Worm (Caenorhabditis elegans) whole organism, L3 larva: ENCODE data around the gene agl-1.

Source experiments
- R02D3.7 ChIP-seq: fragments of 150-350 bp; optimal IDR thresholded peaks from 2 replicates; lab custom pipeline; 2014; ENCODE audit warnings: missing biosample characterization, missing genetic modification characterization
- ZK546.5 ChIP-seq: sonication (generic microtip); optimal IDR thresholded peaks from 2 replicates; lab custom pipeline; 2017; ENCODE audit warnings: missing biosample characterization, missing genetic modification characterization
- aly-2 ChIP-seq: fragments of 150-350 bp; optimal IDR thresholded peaks from 2 replicates; lab custom pipeline; 2014; ENCODE audit warnings: missing biosample characterization, missing genetic modification characterization
- ama-1 ChIP-seq: fragments of 150-350 bp; optimal IDR thresholded peaks from 2 replicates; lab custom pipeline; 2018
- ceh-16 ChIP-seq: sonication (generic microtip); optimal IDR thresholded peaks from 2 replicates; lab custom pipeline; 2017; ENCODE audit warnings: missing biosample characterization, missing genetic modification characterization
- ceh-28 ChIP-seq: fragments of 150-350 bp; optimal IDR thresholded peaks from 2 replicates; lab custom pipeline; 2014; ENCODE audit warnings: missing biosample characterization, missing genetic modification reagents, missing genetic modification characterization
- ceh-82 ChIP-seq: fragments of 150-350 bp; optimal IDR thresholded peaks from 2 replicates; lab custom pipeline; 2014; ENCODE audit warnings: missing biosample characterization, missing genetic modification characterization
- ceh-9 ChIP-seq: sonication (generic microtip); optimal IDR thresholded peaks from 2 replicates; lab custom pipeline; 2018; ENCODE audit warnings: missing biosample characterization, missing genetic modification characterization
- daf-12 ChIP-seq: fragments of 150-350 bp; optimal IDR thresholded peaks from 2 replicates; lab custom pipeline; 2014; ENCODE audit warnings: missing biosample characterization, missing genetic modification reagents, missing genetic modification characterization
- egl-27 ChIP-seq: sonication (generic microtip); optimal IDR thresholded peaks from 4 replicates; lab custom pipeline; 2017; ENCODE audit warnings: missing biosample characterization, missing genetic modification reagents, missing genetic modification characterization
- egl-5 ChIP-seq: fragments of 150-350 bp; optimal IDR thresholded peaks from 2 replicates; lab custom pipeline; 2017; ENCODE audit warnings: missing biosample characterization, missing genetic modification reagents, missing genetic modification characterization, inconsistent platforms
- elt-1 ChIP-seq: fragments of 150-350 bp; optimal IDR thresholded peaks from 2 replicates; lab custom pipeline; 2014; ENCODE audit warnings: missing biosample characterization, missing genetic modification characterization
- elt-2 ChIP-seq: sonication (generic microtip); optimal IDR thresholded peaks from 2 replicates; lab custom pipeline; 2016; ENCODE audit warnings: missing genetic modification reagents, mild to moderate bottlenecking, missing genetic modification characterization, missing compliant biosample characterization
- elt-3 ChIP-seq, 3 experiments: fragments of 150-350 bp in 1 of 3; sonication (generic microtip) in 2 of 3; optimal IDR thresholded peaks; 2 replicates in 2 of 3; 4 replicates in 1 of 3; lab custom pipeline; 2014 to 2017; ENCODE audit warnings: missing biosample characterization in 3 of 3, missing genetic modification characterization in 3 of 3
- eor-1 ChIP-seq, 2 experiments: fragments of 150-350 bp; optimal IDR thresholded peaks; 2 replicates each; lab custom pipeline; 2014 to 2018; ENCODE audit warnings: missing biosample characterization in 2 of 2, missing genetic modification characterization in 2 of 2
- fkh-2 ChIP-seq: fragments of 150-350 bp; optimal IDR thresholded peaks from 2 replicates; lab custom pipeline; 2014; ENCODE audit warnings: missing biosample characterization, missing genetic modification reagents, missing genetic modification characterization
- fos-1 ChIP-seq: fragments of 150-350 bp; optimal IDR thresholded peaks from 2 replicates; lab custom pipeline; 2014; ENCODE audit warnings: missing biosample characterization, missing genetic modification characterization
- jun-1 ChIP-seq: fragments of 150-350 bp; optimal IDR thresholded peaks from 2 replicates; lab custom pipeline; 2014; ENCODE audit warnings: missing biosample characterization, missing genetic modification reagents, missing genetic modification characterization
- lin-15B ChIP-seq: fragments of 150-350 bp; optimal IDR thresholded peaks from 2 replicates; lab custom pipeline; 2014; ENCODE audit warnings: missing biosample characterization, missing genetic modification characterization
- lin-39 ChIP-seq: fragments of 150-350 bp; optimal IDR thresholded peaks from 2 replicates; lab custom pipeline; 2018; ENCODE audit warnings: missing biosample characterization, missing genetic modification reagents, missing genetic modification characterization
- lsy-12 ChIP-seq: sonication (generic microtip); optimal IDR thresholded peaks from 2 replicates; lab custom pipeline; 2016; ENCODE audit warnings: mild to moderate bottlenecking, missing genetic modification characterization, missing compliant biosample characterization
- mdl-1 ChIP-seq: fragments of 150-350 bp; optimal IDR thresholded peaks from 2 replicates; lab custom pipeline; 2014; ENCODE audit warnings: missing biosample characterization, missing genetic modification characterization
- mml-1 ChIP-seq: fragments of 150-350 bp; sonication (generic microtip); optimal IDR thresholded peaks from 3 replicates; lab custom pipeline; 2014; ENCODE audit warnings: missing biosample characterization, missing genetic modification characterization
- nfya-1 ChIP-seq: sonication (generic microtip); optimal IDR thresholded peaks from 2 replicates; lab custom pipeline; 2017; ENCODE audit warnings: missing genetic modification characterization, mild to moderate bottlenecking, missing compliant biosample characterization, antibody characterized with exemption, moderate library complexity; ENCODE audit not compliant: insufficient read depth
- nhr-11 ChIP-seq: fragments of 150-350 bp; optimal IDR thresholded peaks from 2 replicates; lab custom pipeline; 2014; ENCODE audit warnings: missing biosample characterization, missing genetic modification characterization
- nhr-12 ChIP-seq: fragments of 150-350 bp; optimal IDR thresholded peaks from 2 replicates; lab custom pipeline; 2014; ENCODE audit warnings: missing biosample characterization, missing genetic modification characterization
- nhr-23 ChIP-seq: fragments of 150-350 bp; optimal IDR thresholded peaks from 2 replicates; lab custom pipeline; 2014; ENCODE audit warnings: missing biosample characterization, missing genetic modification reagents, missing genetic modification characterization
- nhr-237 ChIP-seq: fragments of 150-350 bp; optimal IDR thresholded peaks from 2 replicates; lab custom pipeline; 2014; ENCODE audit warnings: missing biosample characterization, missing genetic modification characterization
- nhr-25 ChIP-seq: sonication (generic microtip); optimal IDR thresholded peaks from 2 replicates; lab custom pipeline; 2017; ENCODE audit warnings: missing biosample characterization, missing genetic modification characterization
- nhr-28 ChIP-seq: fragments of 150-350 bp; optimal IDR thresholded peaks from 2 replicates; lab custom pipeline; 2014; ENCODE audit warnings: missing biosample characterization, missing genetic modification characterization
- nhr-43 ChIP-seq: sonication (generic microtip); optimal IDR thresholded peaks from 2 replicates; lab custom pipeline; 2016; ENCODE audit warnings: mild to moderate bottlenecking, missing genetic modification characterization, missing compliant biosample characterization; ENCODE audit not compliant: poor library complexity, severe bottlenecking
- nhr-67 ChIP-seq: fragments of 150-350 bp; optimal IDR thresholded peaks from 2 replicates; lab custom pipeline; 2014; ENCODE audit warnings: missing biosample characterization, missing genetic modification characterization
- nhr-77 ChIP-seq: fragments of 150-350 bp; optimal IDR thresholded peaks from 2 replicates; lab custom pipeline; 2014; ENCODE audit warnings: missing biosample characterization, missing genetic modification characterization
- pha-4 ChIP-seq: fragments of 150-350 bp; optimal IDR thresholded peaks from 2 replicates; lab custom pipeline; 2014; ENCODE audit warnings: missing biosample characterization, missing genetic modification reagents, missing genetic modification characterization
- sea-2 ChIP-seq: fragments of 150-350 bp; sonication (generic microtip); optimal IDR thresholded peaks from 4 replicates; lab custom pipeline; 2014; ENCODE audit warnings: missing biosample characterization, missing genetic modification reagents, missing genetic modification characterization
- snpc-4 ChIP-seq: fragments of 150-350 bp; optimal IDR thresholded peaks from 2 replicates; lab custom pipeline; 2014; ENCODE audit warnings: missing biosample characterization, missing genetic modification characterization
- tbx-2 ChIP-seq: sonication (generic microtip); optimal IDR thresholded peaks from 2 replicates; lab custom pipeline; 2016; ENCODE audit warnings: mild to moderate bottlenecking, missing genetic modification characterization, missing compliant biosample characterization
- unc-39 ChIP-seq: sonication (generic microtip); optimal IDR thresholded peaks from 4 replicates; lab custom pipeline; 2017; ENCODE audit warnings: missing biosample characterization, missing genetic modification characterization
- zag-1 ChIP-seq: fragments of 150-350 bp; optimal IDR thresholded peaks from 2 replicates; lab custom pipeline; 2014; ENCODE audit warnings: missing biosample characterization, missing genetic modification characterization
- ztf-11 ChIP-seq: fragments of 150-350 bp; optimal IDR thresholded peaks from 2 replicates; lab custom pipeline; 2014; ENCODE audit warnings: missing biosample characterization, missing genetic modification characterization
- ztf-4 ChIP-seq: fragments of 150-350 bp; optimal IDR thresholded peaks from 2 replicates; lab custom pipeline; 2014; ENCODE audit warnings: missing biosample characterization, missing genetic modification characterization

The agl-1 gene

DNA sequence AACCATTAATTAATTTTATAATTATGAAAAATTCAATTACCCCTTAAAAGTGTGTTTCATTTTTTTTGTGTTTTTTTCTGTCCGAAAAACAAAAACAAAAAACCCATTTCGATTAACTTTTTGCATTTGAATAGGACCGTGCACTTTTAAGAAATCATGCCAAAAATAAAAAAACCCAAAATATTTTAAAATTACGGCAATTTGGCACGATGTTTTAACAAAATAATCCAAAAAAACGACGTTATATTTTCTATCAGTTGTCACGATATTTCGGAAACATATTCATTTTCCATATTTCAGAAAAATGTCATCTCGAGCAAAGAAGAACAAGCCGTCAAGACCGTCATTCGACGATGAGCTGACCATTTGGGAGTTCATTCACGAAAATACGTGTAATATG, 3.8 kb upstream of the agl-1 start, which contains the start of gene tebp-1:
tebp-1 (plus strand) TSS at position 301 of the 400 bp plus-strand sequence.
- TF ChIP-seq lin-39 = no peak
- TF ChIP-seq ZK546.5 = no peak
- no peak for TF ChIP-seq ztf-4 (tag; lab: Kevin White, UChicago)
- no peak for TF ChIP-seq fkh-2
- no peak for TF ChIP-seq lsy-12
- TF ChIP-seq nhr-23 = no peak
- TF ChIP-seq snpc-4 (tag; lab: Kevin White, UChicago) = no peak
- TF ChIP-seq tbx-2 (tag; lab: Kevin White, UChicago) = no peak
- TF ChIP-seq jun-1 (tag; lab: Kevin White, UChicago) = no peak
- no peak for TF ChIP-seq ceh-82 (tag; lab: Kevin White, UChicago)
- no peak for TF ChIP-seq nhr-67 (tag; lab: Kevin White, UChicago)
- TF ChIP-seq, all 47 proteins: peak for 0

DNA sequence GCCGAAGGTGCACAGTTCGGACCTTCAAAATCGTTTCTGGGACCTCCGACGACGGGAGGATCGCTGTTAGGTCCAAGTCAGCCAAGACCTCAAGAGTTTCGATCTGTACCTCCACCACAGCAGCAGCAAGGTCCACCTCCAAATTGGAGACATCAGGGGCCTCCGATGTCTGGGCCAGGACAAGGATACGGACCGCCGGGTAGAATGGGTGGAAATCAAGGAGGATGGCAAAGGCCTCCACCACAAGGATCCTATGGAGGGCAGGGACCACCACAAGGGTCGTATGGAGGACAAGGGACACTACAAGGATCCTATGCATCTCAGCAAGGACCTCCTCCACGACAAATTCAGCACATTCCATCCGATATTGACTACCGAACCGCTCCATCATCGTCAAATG, 2.8 kb upstream of the agl-1 start:
- no peak for TF ChIP-seq mml-1 (tag; lab: Kevin White, UChicago)
- TF ChIP-seq nhr-23 = no peak
- TF ChIP-seq nhr-237 (tag; lab: Kevin White, UChicago) = no peak
- TF ChIP-seq elt-1 (tag; lab: Kevin White, UChicago) = no peak
- no peak for TF ChIP-seq R02D3.7 (tag; lab: Kevin White, UChicago)
- TF ChIP-seq tbx-2 (tag; lab: Kevin White, UChicago) = no peak
- no peak for TF ChIP-seq nhr-12
- TF ChIP-seq nhr-77 (tag; lab: Kevin White, UChicago) = no peak
- no peak for TF ChIP-seq pha-4 (tag; lab: Kevin White, UChicago)
- no peak for TF ChIP-seq aly-2 (tag; lab: Kevin White, UChicago)
- TF ChIP-seq lin-39 = no peak
- TF ChIP-seq ztf-4 (tag; lab: Kevin White, UChicago) = no peak
- TF ChIP-seq nhr-25 = no peak
- TF ChIP-seq fos-1 (tag; lab: Kevin White, UChicago) = no peak
- TF ChIP-seq ceh-16 (tag; lab: Kevin White, UChicago) = no peak
- no peak for TF ChIP-seq elt-2 (tag; lab: Kevin White, UChicago)
- no peak for TF ChIP-seq nhr-43 (tag; lab: Kevin White, UChicago)
- TF ChIP-seq ama-1 (lab: Kevin White, UChicago) = no peak
- no peak for TF ChIP-seq fkh-2

DNA sequence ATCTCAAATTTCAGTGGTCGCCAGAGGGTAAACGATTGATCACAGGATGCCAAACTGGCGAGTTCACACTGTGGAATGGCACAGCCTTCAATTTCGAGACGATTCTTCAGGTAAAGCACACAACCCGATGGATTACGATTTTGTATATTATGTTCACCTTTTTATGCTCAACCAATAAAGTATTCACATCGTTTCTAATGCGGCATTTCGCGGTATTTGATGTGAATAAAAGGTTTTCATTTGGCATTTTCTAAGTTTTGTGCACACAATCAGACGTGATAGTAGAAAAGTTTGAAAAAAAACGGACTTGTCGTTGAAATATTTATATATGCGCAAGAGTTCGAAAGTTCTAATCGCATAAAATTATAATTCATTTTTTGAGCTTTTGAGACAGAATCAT, 1.1 kb upstream of the agl-1 start:
- TF ChIP-seq nhr-67 (tag; lab: Kevin White, UChicago) = no peak
- TF ChIP-seq ztf-4 (tag; lab: Kevin White, UChicago) = no peak
- TF ChIP-seq, all 47 proteins: peak for 0

DNA sequence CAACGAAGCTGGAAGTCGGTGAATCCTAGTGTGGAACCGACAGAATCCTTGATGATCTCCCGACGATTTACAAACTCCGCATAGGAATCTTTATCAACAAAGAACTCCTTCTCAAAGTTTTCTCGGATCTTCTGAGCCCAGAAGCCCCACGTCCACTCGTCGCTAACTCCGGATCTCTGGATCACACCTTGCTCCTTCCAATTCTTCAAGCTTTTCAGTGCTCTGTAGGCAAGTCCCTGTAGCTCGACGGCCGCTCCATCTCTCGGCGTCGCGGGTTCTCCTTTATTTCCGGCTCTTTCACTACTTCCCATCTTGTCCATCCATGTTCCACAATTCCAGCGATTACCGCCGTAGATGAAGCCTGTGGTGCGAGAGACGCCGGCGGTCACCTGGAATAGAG, 6.6 kb downstream of the agl-1 start:
- no peak for TF ChIP-seq nhr-12
- no peak for TF ChIP-seq tbx-2 (tag; lab: Kevin White, UChicago)
- no peak for TF ChIP-seq ceh-28 (tag; lab: Kevin White, UChicago)
- TF ChIP-seq egl-27 (tag; lab: Kevin White, UChicago) = no peak
- TF ChIP-seq sea-2 (GFP tag; lab: Kevin White, UChicago) = no peak
- no peak for TF ChIP-seq ceh-9
- no peak for TF ChIP-seq elt-3 (tag; optimal IDR thresholded peaks at IDR 0.05; lab: Kevin White, UChicago)
- no peak for TF ChIP-seq elt-1 (tag; lab: Kevin White, UChicago)

DNA sequence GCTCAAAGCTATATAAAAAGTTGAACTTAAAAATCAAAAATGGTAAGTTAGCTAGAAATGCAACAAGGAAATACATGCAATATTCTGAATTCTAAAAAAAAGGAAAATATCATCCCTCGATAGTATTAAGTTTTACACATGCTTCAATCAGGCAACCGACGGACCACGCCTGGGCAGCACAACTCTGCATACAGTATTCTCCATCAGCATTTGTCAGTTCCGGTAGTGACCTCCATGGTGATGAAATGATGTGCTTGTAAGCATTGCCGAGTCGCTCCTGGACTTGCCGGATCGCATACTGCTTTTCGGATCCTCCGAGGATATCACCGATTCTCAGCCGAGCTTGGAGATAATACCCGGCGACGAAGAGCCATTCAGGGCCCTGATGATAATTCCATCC, 7.1 kb downstream of the agl-1 start:
- TF ChIP-seq nhr-12 (no peak), nhr-11 (tag; lab: Kevin White, UChicago) (no peak), ama-1 (lab: Kevin White, UChicago) (peak; percentile 72), nhr-25 (peak; percentile 40), nhr-23 (no peak), ZK546.5 (no peak)

DNA sequence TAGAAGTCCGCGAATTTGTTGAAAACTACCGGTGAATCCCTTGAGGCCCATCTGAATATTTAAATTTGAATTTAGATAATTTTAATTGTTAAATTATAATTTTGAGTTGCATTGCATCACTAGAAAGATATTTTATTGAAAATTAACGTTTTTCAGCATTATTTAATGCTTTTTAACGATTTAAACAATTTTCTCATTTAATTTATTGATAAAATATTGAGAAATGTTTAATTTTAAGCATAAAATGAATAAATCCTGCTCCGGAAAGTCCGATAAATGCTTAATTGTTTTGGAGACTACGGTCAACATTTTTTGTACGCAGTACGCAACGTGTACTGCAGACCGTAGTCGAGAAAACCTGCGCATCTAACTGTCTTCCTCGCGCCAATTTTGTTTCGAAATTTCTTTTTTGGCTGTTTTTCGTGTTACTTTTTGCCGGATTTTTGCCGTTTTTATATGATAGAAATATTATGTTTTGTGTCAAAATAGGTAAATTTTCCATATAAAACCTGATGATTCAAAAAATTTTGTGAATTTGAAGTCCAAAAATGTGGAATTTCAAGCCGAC, 8.5 kb downstream of the agl-1 start, which contains the start of the genes Y54G11A.17, lin-7 and elof-1:
Y54G11A.17 (minus strand) TSS at position 51 of the 568 bp plus-strand sequence.
lin-7 (minus strand) TSS at position 51 of the 568 bp plus-strand sequence.
elof-1 (plus strand) TSS at position 383 of the 568 bp plus-strand sequence.
- TF ChIP-seq nfya-1 (tag; lab: Kevin White, UChicago) (peak; percentile 99), unc-39 (tag; lab: Kevin White, UChicago) (no peak), elt-3 (tag; optimal IDR thresholded peaks at IDR 0.05; lab: Kevin White, UChicago) (no peak), zag-1 (tag; lab: Kevin White, UChicago) (no peak), fos-1 (tag; lab: Kevin White, UChicago) (no peak), ztf-11 (tag; lab: Kevin White, UChicago) (no peak), elt-2 (tag; lab: Kevin White, UChicago) (peak; percentile 46), nhr-28 (tag; lab: Kevin White, UChicago) (no peak), fkh-2 (no peak), R02D3.7 (tag; lab: Kevin White, UChicago) (peak; percentile 32), ceh-9 (no peak), mdl-1 (tag; lab: Kevin White, UChicago) (no peak), tbx-2 (tag; lab: Kevin White, UChicago) (peak; percentile 23), lin-15B (tag; lab: Kevin White, UChicago) (peak; percentile 92), eor-1 (tag; optimal IDR thresholded peaks at IDR 0.05; lab: Kevin White, UChicago) (no peak), daf-12 (tag; lab: Kevin White, UChicago) (no peak), egl-5 (tag; lab: Kevin White, UChicago) (peak; percentile 97), ZK546.5 (peak; percentile 85), lin-39 (peak; percentile 98), ceh-28 (tag; lab: Kevin White, UChicago) (peak; percentile 31), ceh-82 (tag; lab: Kevin White, UChicago) (no peak), nhr-77 (tag; lab: Kevin White, UChicago) (peak; percentile 55), ztf-4 (tag; lab: Kevin White, UChicago) (no peak), snpc-4 (tag; lab: Kevin White, UChicago) (peak; percentile 91)
